Fruit fly (Drosophila melanogaster) whole organism, pupa: ENCODE results near the gene betaTub65B.

ENCODE experiments used
- CG10348 ChIP-seq: fragments of 200-800 bp; sonication (Bioruptor generic); IDR thresholded peaks from 2 replicates; pipeline ENCODE4 v1.3.6; 2022; ENCODE audit warnings: missing biosample characterization, missing genetic modification characterization
- CG12605 ChIP-seq: fragments of 200-800 bp; sonication (Bioruptor generic); IDR thresholded peaks from 2 replicates; pipeline ENCODE4 v1.3.6; 2022; ENCODE audit warnings: missing biosample characterization, missing genetic modification characterization
- CG13204 ChIP-seq: fragments of 200-800 bp; sonication (Bioruptor generic); optimal IDR thresholded peaks from 2 replicates; lab custom pipeline; 2018; ENCODE audit warnings: missing biosample characterization, mild to moderate bottlenecking, missing genetic modification characterization, moderate library complexity
- CG14655 ChIP-seq: fragments of 200-800 bp; sonication (Bioruptor generic); optimal IDR thresholded peaks from 3 replicates; lab custom pipeline; 2017; ENCODE audit warnings: mild to moderate bottlenecking, missing biosample characterization, missing genetic modification reagents, missing genetic modification characterization
- CG15710 ChIP-seq: fragments of 200-800 bp; sonication (Bioruptor generic); optimal IDR thresholded peaks from 2 replicates; lab custom pipeline; 2018; ENCODE audit warnings: missing biosample characterization, mild to moderate bottlenecking, missing genetic modification characterization, moderate library complexity
- CG17806 ChIP-seq: fragments of 200-800 bp; sonication (Bioruptor generic); optimal IDR thresholded peaks from 2 replicates; lab custom pipeline; 2018; ENCODE audit warnings: missing biosample characterization, mild to moderate bottlenecking, missing genetic modification characterization, moderate library complexity
- CG32121 ChIP-seq: fragments of 200-800 bp; sonication (Bioruptor generic); IDR thresholded peaks from 2 replicates; pipeline ENCODE4 v1.3.6; 2022; ENCODE audit warnings: missing biosample characterization, missing genetic modification characterization
- CG34367 ChIP-seq: fragments of 200-800 bp; sonication (Bioruptor generic); optimal IDR thresholded peaks from 2 replicates; lab custom pipeline; 2018; ENCODE audit warnings: missing biosample characterization, mild to moderate bottlenecking, missing genetic modification characterization
- CG4496 ChIP-seq: fragments of 200-800 bp; sonication (Bioruptor generic); IDR thresholded peaks from 3 replicates; pipeline ENCODE4 v1.3.6; 2022; ENCODE audit warnings: missing biosample characterization, missing genetic modification characterization
- CG8159 ChIP-seq: fragments of 200-800 bp; sonication (Bioruptor generic); optimal IDR thresholded peaks from 3 replicates; lab custom pipeline; 2018; ENCODE audit warnings: missing biosample characterization, mild to moderate bottlenecking, missing genetic modification characterization, moderate library complexity
- CG8301 ChIP-seq: fragments of 200-800 bp; sonication (Bioruptor generic); optimal IDR thresholded peaks from 2 replicates; lab custom pipeline; 2018; ENCODE audit warnings: missing biosample characterization, mild to moderate bottlenecking, missing genetic modification characterization
- CG9948 ChIP-seq: fragments of 200-800 bp; sonication (Bioruptor generic); optimal IDR thresholded peaks from 2 replicates; lab custom pipeline; 2018; ENCODE audit warnings: missing biosample characterization, mild to moderate bottlenecking, missing genetic modification characterization, moderate library complexity
- D1 ChIP-seq: fragments of 200-800 bp; sonication (Bioruptor generic); optimal IDR thresholded peaks from 2 replicates; lab custom pipeline; 2018; ENCODE audit warnings: missing biosample characterization, mild to moderate bottlenecking, missing genetic modification characterization, moderate library complexity
- EcR ChIP-seq: fragments of 200-800 bp; sonication (Bioruptor generic); optimal IDR thresholded peaks from 3 replicates; lab custom pipeline; 2019; ENCODE audit warnings: missing biosample characterization, missing genetic modification characterization, mild to moderate bottlenecking, moderate library complexity, missing genetic modification reagents
- Ets98B ChIP-seq: fragments of 200-800 bp; sonication (Bioruptor generic); IDR thresholded peaks from 2 replicates; pipeline ENCODE4 v1.3.6; 2022; ENCODE audit warnings: missing biosample characterization, missing genetic modification characterization
- Pif1A ChIP-seq: fragments of 200-800 bp; sonication (Bioruptor generic); optimal IDR thresholded peaks from 3 replicates; lab custom pipeline; 2016; ENCODE audit warnings: missing biosample characterization, missing genetic modification characterization
- Pif1B ChIP-seq: fragments of 200-800 bp; sonication (Bioruptor generic); optimal IDR thresholded peaks from 3 replicates; lab custom pipeline; 2016; ENCODE audit warnings: missing biosample characterization, missing genetic modification characterization
- Snoo ChIP-seq: fragments of 200-800 bp; sonication (Bioruptor generic); optimal IDR thresholded peaks from 3 replicates; lab custom pipeline; 2017; ENCODE audit warnings: missing biosample characterization, mild to moderate bottlenecking, missing genetic modification characterization, inconsistent platforms
- fd96Ca ChIP-seq: fragments of 200-800 bp; sonication (Bioruptor generic); IDR thresholded peaks from 3 replicates; pipeline ENCODE4 v1.3.6; 2022; ENCODE audit warnings: missing biosample characterization, missing genetic modification characterization
- gl ChIP-seq: fragments of 200-800 bp; sonication (Bioruptor generic); optimal IDR thresholded peaks from 2 replicates; lab custom pipeline; 2018; ENCODE audit warnings: missing biosample characterization, mild to moderate bottlenecking, missing genetic modification characterization
- rn ChIP-seq: fragments of 200-800 bp; sonication (Bioruptor generic); IDR thresholded peaks from 2 replicates; pipeline ENCODE4 v1.3.6; 2022; ENCODE audit warnings: missing biosample characterization, missing genetic modification characterization

The betaTub65B gene

DNA sequence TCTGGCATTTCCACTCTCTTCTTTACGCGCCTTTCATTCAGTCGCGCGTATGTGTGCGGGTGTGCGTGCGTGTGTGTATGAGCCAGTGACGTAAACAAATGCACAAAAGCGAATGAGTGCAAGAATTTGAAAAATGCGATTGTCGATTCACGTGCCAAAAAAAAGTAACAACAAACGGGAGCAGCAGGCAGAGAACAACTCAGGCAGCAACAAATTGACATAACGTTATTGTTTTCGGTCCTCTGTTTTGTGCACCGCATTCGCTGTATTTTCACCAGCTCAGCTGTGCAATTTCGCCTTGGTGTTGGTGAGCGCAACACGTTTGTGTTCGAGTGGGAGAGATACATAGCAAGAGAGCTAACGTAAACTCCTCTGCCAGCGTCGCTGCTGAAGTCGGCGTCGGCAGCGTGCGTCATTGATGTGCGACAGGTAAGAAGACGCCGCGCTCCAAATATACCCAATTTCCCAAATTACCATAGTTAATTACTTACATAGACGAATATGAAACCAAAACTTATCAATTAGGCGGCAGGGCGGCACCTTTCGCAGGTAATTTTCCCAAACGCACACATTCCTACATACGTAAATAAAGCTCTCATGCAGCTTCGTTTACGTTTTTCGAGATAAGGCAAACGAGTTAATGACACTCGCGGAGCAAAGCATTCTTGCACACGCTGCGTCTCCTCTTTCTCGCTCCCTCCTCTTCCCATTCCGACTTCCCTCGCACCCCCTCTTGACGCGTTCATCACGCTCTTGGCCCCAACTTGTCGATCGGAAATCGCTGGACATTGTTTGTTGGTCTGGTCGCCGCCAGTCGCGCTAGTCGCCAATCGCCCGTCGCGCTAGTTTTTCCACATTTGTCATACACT, 34.2 kb upstream of the betaTub65B start:
- TF ChIP-seq CG8301 (tag; lab: Kevin White, UChicago), result no peak
- TF ChIP-seq Ets98B (GFP tag; lab: Robert Waterston, UW), result peak; percentile 26; the same call in 1 of the 2 replicates
- TF ChIP-seq CG10348 (GFP tag; lab: Robert Waterston, UW), result no peak
- TF ChIP-seq CG32121 (GFP tag; lab: Robert Waterston, UW), result peak; percentile 50
- TF ChIP-seq CG13204 (GFP tag; lab: Kevin White, UChicago), result peak; percentile 73
- TF ChIP-seq rn (GFP tag; lab: Robert Waterston, UW), result no peak
- peak; percentile 35; the same call in 1 of the 3 replicates for TF ChIP-seq fd96Ca (GFP tag; lab: Robert Waterston, UW)
- peak; percentile 78 for TF ChIP-seq EcR (GFP tag; lab: Kevin White, UChicago)

DNA sequence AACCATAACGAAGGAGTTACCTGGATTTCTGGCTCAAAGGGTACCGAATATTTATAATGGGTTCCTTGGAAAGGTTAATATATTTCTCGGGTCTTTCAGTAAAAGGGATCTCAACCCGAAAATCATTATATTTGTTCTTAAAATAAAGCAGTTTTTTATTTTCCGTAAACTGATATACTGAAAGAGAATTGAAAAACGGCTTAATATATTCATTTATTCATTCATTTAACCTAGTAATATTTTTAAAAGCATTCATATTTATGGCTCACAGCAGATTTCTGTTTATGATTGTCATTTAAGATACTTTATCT, 33.7 kb upstream of the betaTub65B start:
- TF ChIP-seq CG32121 (GFP tag; lab: Robert Waterston, UW) (peak; percentile 63), CG14655 (GFP tag; lab: Kevin White, UChicago) (peak; percentile 44), CG9948 (tag; lab: Kevin White, UChicago) (peak; percentile 21), CG4496 (GFP tag; lab: Robert Waterston, UW) (no peak), CG8301 (tag; lab: Kevin White, UChicago) (peak; percentile 27), Ets98B (GFP tag; lab: Robert Waterston, UW) (no peak), CG10348 (GFP tag; lab: Robert Waterston, UW) (no peak)

- no peak for TF ChIP-seq gl (tag; lab: Kevin White, UChicago)
These were observed 32.5 kb upstream of the betaTub65B start for dm6 chr3L:6497990-6498389.

- no peak for TF ChIP-seq CG32121 (GFP tag; lab: Robert Waterston, UW)
- peak; percentile 29 for TF ChIP-seq CG8159
- TF ChIP-seq CG8301 (tag; lab: Kevin White, UChicago), result peak; percentile 2
- peak; percentile 9 for TF ChIP-seq CG14655 (GFP tag; lab: Kevin White, UChicago)
- TF ChIP-seq CG17806 (tag; lab: Kevin White, UChicago), result peak; percentile 3
These were observed 31.9 kb upstream of the betaTub65B start for dm6 chr3L:6498602-6499001.

dm6 chr3L:6500470-6500869, 30.1 kb upstream of the betaTub65B start:
- no peak for TF ChIP-seq CG34367
- no peak for TF ChIP-seq Pif1A

DNA sequence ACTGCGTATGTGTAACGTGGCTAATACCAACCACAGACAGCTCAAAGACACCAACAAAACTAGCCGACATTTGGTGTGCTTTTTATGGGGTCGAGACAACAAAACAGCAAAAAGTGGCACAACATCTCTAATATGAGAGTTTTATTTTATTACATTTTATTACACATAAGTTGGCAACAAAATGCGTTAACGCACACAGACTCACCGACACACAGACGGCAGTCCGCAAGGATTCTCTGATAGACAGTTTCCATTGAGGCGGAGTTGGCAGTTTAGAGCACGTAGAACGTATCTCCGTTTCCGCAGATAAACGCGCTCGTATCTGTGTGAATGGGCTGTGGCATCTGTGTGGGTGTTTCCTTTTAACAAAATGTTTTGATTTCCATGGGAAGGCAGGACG, 22.4 kb upstream of the betaTub65B start:
- TF ChIP-seq CG10348 (GFP tag; lab: Robert Waterston, UW) (no peak), CG9948 (tag; lab: Kevin White, UChicago) (no peak)

dm6 chr3L:6512284-6512683, 18.2 kb upstream of the betaTub65B start:
- TF ChIP-seq fd96Ca (GFP tag; lab: Robert Waterston, UW) (no peak), CG17806 (tag; lab: Kevin White, UChicago) (no peak), Pif1B (GFP tag; lab: Kevin White, UChicago) (no peak), CG15710 (no peak), CG4496 (GFP tag; lab: Robert Waterston, UW) (no peak), CG14655 (GFP tag; lab: Kevin White, UChicago) (no peak), D1 (tag; lab: Kevin White, UChicago) (no peak), gl (tag; lab: Kevin White, UChicago) (no peak), CG8301 (tag; lab: Kevin White, UChicago) (no peak), CG32121 (GFP tag; lab: Robert Waterston, UW) (no peak), CG10348 (GFP tag; lab: Robert Waterston, UW) (no peak), CG12605 (no peak), CG34367 (no peak), CG13204 (GFP tag; lab: Kevin White, UChicago) (no peak), CG8159 (no peak), rn (GFP tag; lab: Robert Waterston, UW) (no peak), EcR (GFP tag; lab: Kevin White, UChicago) (no peak), Snoo (no peak), Pif1A (no peak), CG9948 (tag; lab: Kevin White, UChicago) (no peak)

DNA sequence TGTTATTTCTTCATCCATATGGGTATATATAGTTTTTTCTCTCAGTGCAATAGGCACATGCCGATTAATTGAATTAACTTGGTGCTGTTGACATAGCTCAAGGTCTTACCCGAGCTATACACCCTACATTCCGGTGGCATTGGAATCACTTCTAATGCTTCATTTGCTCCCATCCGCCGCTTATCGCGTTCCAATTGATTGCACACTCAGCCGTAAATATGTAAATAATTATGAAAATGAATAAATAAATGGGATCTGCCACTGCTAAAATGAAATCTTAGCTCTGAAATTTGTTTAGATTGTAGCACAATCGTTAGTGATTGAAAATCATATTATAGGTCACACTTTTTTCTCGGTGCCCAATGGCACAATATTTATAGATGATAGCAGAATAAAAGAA, 13.6 kb upstream of the betaTub65B start:
- no peak for TF ChIP-seq CG15710
- no peak for TF ChIP-seq CG4496 (GFP tag; lab: Robert Waterston, UW)
- no peak for TF ChIP-seq Ets98B (GFP tag; lab: Robert Waterston, UW)
- no peak for TF ChIP-seq gl (tag; lab: Kevin White, UChicago)
- TF ChIP-seq Snoo, result no peak
- no peak for TF ChIP-seq EcR (GFP tag; lab: Kevin White, UChicago)
- TF ChIP-seq CG8301 (tag; lab: Kevin White, UChicago), result no peak
- TF ChIP-seq CG8159, result no peak
- no peak for TF ChIP-seq CG12605
- TF ChIP-seq CG34367, result no peak
- no peak for TF ChIP-seq CG13204 (GFP tag; lab: Kevin White, UChicago)
- no peak for TF ChIP-seq Pif1A
- TF ChIP-seq D1 (tag; lab: Kevin White, UChicago), result no peak
